Fruit fly (Drosophila melanogaster): Measurements from ENCODE around the gene Acer.
A peak's percentile ranks its signal among the peaks of the same experiment; 100 is the strongest.

Acer gene

DNA sequence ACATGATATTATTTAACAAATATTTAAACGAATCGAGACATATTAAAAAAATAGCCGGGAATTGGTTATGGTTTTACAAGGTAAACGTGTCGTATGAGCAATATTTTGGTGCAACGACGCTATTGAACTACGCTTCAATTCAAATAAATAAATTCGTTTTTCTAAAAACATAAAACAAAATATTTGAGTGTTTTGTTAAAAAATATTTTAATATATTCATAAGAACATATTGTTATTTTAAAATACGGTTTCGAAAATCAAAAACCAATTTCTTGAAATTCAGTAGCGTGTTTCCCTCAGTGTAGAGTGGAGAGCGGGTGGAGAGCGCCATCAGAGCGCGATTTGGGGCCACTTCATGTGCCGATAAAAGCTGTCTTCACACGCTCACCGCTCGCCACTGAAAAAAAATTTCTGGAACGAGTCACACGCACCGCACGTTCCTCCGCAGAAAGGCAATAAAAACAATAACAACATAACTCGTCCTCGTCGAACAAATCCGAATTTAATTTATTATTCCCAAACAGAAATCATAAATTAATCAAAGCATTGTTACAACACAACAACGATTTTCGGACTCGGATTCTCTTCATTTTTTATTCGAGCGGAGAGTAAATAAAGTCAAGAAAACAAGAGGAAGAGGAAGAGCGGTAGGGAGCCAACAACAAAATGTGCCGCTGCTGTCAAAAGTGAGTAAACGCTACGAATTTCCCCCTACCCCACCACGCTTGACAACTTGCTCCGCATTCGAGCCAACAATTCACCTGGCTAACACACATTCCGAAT, 13.9 kb downstream of the Acer start (continued):
- TF ChIP-seq Meics (GFP tag; optimal IDR thresholded peaks at IDR 0.05) (peak; percentile 96), CHES-1-like (GFP tag; optimal IDR thresholded peaks at IDR 0.05) (no peak), Sox100B (GFP tag; optimal IDR thresholded peaks at IDR 0.05) (peak; percentile 98), Usf (GFP tag; optimal IDR thresholded peaks at IDR 0.05) (peak; percentile 92), CG34224 (GFP tag; IDR thresholded peaks at IDR 0.05; ENCODE audit: partially characterized antibody) (0 out of 3 replicates have a peak, but pooled peaks have one; percentile 11), vfl (GFP tag; optimal IDR thresholded peaks at IDR 0.05) (peak; percentile 24), CG34422 (GFP tag; IDR thresholded peaks at IDR 0.05) (peak; percentile 82), CG11695 (GFP tag; IDR thresholded peaks at IDR 0.05) (peak; percentile 78), Drgx (GFP tag; IDR thresholded peaks at IDR 0.05) (peak; percentile 56), Asciz (GFP tag; optimal IDR thresholded peaks at IDR 0.05) (peak; percentile 93), CG4404 (GFP tag; IDR thresholded peaks at IDR 0.05) (peak; percentile 67), insv (GFP tag; optimal IDR thresholded peaks at IDR 0.05) (peak in 1 of 2 experiments; percentile 63), CG6683 (GFP tag; optimal IDR thresholded peaks at IDR 0.05) (peak; percentile 84), CG31388 (GFP tag; optimal IDR thresholded peaks at IDR 0.05) (peak; percentile 48), CG7556 (GFP tag; optimal IDR thresholded peaks at IDR 0.05) (peak; percentile 97), H15 (GFP tag; IDR thresholded peaks at IDR 0.05) (peak; percentile 70; the same call in 1 of the 3 replicates), NfI (GFP tag; optimal IDR thresholded peaks at IDR 0.05) (peak; percentile 79), CG1647 (GFP tag; optimal IDR thresholded peaks at IDR 0.05) (peak; percentile 9), fd3F (GFP tag; optimal IDR thresholded peaks at IDR 0.05) (peak; percentile 59), CG12299 (tag; optimal IDR thresholded peaks at IDR 0.05) (peak; percentile 85), odd (GFP tag; optimal IDR thresholded peaks at IDR 0.05) (peak; percentile 93), sisA (GFP tag; IDR thresholded peaks at IDR 0.05) (peak; percentile 75), grau (tag; optimal IDR thresholded peaks at IDR 0.05) (peak; percentile 91), wek (GFP tag; optimal IDR thresholded peaks at IDR 0.05) (no peak), gt (GFP tag; IDR thresholded peaks at IDR 0.05) (no peak), Chrac-16 (GFP tag; optimal IDR thresholded peaks at IDR 0.05) (peak; percentile 75), Antp (GFP tag; optimal IDR thresholded peaks at IDR 0.05) (no peak), trh (GFP tag; optimal IDR thresholded peaks at IDR 0.05) (peak; percentile 85), CG10209 (GFP tag; optimal IDR thresholded peaks at IDR 0.05) (peak; percentile 95), lab (GFP tag; optimal IDR thresholded peaks at IDR 0.05) (peak; percentile 86), CG15696 (tag; optimal IDR thresholded peaks at IDR 0.05) (peak; percentile 69), Bteb2 (GFP tag; optimal IDR thresholded peaks at IDR 0.05) (peak; percentile 63), gsb (GFP tag; IDR thresholded peaks at IDR 0.05) (peak; percentile 77; the same call in 1 of the 2 replicates), CG17385 (GFP tag; optimal IDR thresholded peaks at IDR 0.05) (peak; percentile 83), lola (GFP tag; optimal IDR thresholded peaks at IDR 0.05) (peak in 1 of 3 experiments; percentile 96), bbx (GFP tag; IDR thresholded peaks at IDR 0.05; ENCODE audit: partially characterized antibody) (no peak), peb (GFP tag; IDR thresholded peaks at IDR 0.05) (peak; percentile 64), CoRest (tag; optimal IDR thresholded peaks at IDR 0.05) (peak; percentile 96), phol (tag; optimal IDR thresholded peaks at IDR 0.05) (peak; percentile 96), gcm2 (GFP tag; optimal IDR thresholded peaks at IDR 0.05) (no peak), kah (GFP tag; optimal IDR thresholded peaks at IDR 0.05) (peak; percentile 83), ssp (GFP tag; IDR thresholded peaks at IDR 0.05) (peak; percentile 69), Taf1 (GFP tag; IDR thresholded peaks at IDR 0.05) (peak; percentile 28; the same call in 1 of the 2 replicates)
